Worm (Caenorhabditis elegans) whole organism, L4 larva: ENCODE measurements around the gene F16B4.2.

Source experiments
- D1046.2 ChIP-seq: fragments of 200-800 bp; sonication (Bioruptor generic); IDR thresholded peaks from 2 replicates; pipeline ENCODE4 v1.3.6; 2022; ENCODE audit warnings: missing genetic modification characterization, missing compliant biosample characterization
- F26F4.8 ChIP-seq: fragments of 200-800 bp; sonication (Bioruptor generic); conservative IDR thresholded peaks from 2 replicates; pipeline ENCODE4 v1.3.6; 2022; ENCODE audit warnings: missing genetic modification characterization, missing compliant biosample characterization
- F37D6.2 ChIP-seq: sonication (generic microtip); optimal IDR thresholded peaks from 2 replicates; lab custom pipeline; 2016; ENCODE audit warnings: mild to moderate bottlenecking, missing genetic modification characterization, missing compliant biosample characterization
- T26A8.4 ChIP-seq: fragments of 200-800 bp; sonication (Bioruptor generic); IDR thresholded peaks from 2 replicates; pipeline ENCODE4 v1.3.6; 2022; ENCODE audit warnings: missing genetic modification characterization, missing compliant biosample characterization
- Y75B8A.6 ChIP-seq: fragments of 200-800 bp; sonication (Bioruptor generic); IDR thresholded peaks from 2 replicates; pipeline ENCODE4 v1.3.6; 2022; ENCODE audit warnings: missing genetic modification reagents, missing genetic modification characterization, missing compliant biosample characterization
- ZK337.2 ChIP-seq: fragments of 200-800 bp; sonication (Bioruptor generic); IDR thresholded peaks from 2 replicates; pipeline ENCODE4 v1.3.6; 2022; ENCODE audit warnings: missing genetic modification reagents, missing genetic modification characterization, missing compliant biosample characterization
- aly-2 ChIP-seq: sonication (generic microtip); optimal IDR thresholded peaks from 2 replicates; lab custom pipeline; 2018; ENCODE audit warnings: missing biosample characterization, missing genetic modification characterization
- arid-1 ChIP-seq: fragments of 200-800 bp; sonication (Bioruptor generic); conservative IDR thresholded peaks from 2 replicates; pipeline ENCODE4 v1.3.6; 2022; ENCODE audit warnings: missing genetic modification reagents, missing genetic modification characterization, missing compliant biosample characterization
- ces-1 ChIP-seq: fragments of 150-350 bp; sonication (generic microtip); optimal IDR thresholded peaks from 4 replicates; lab custom pipeline; 2014; ENCODE audit warnings: missing biosample characterization, missing genetic modification reagents, missing genetic modification characterization
- cey-2 ChIP-seq: sonication (generic microtip); optimal IDR thresholded peaks from 3 replicates; lab custom pipeline; 2017; ENCODE audit warnings: missing genetic modification characterization, mild to moderate bottlenecking, missing compliant biosample characterization, antibody characterized with exemption, borderline replicate concordance; ENCODE audit not compliant: insufficient read depth
- daf-16 ChIP-seq, 3 experiments: sonication (generic microtip); optimal IDR thresholded peaks; 2 replicates each; lab custom pipeline; 2016 to 2017; ENCODE audit warnings: missing genetic modification characterization in 3 of 3, missing genetic modification reagents in 3 of 3, mild to moderate bottlenecking in 2 of 3, missing compliant biosample characterization in 2 of 3, missing biosample characterization in 1 of 3, moderate library complexity in 1 of 3
- dmd-6 ChIP-seq: fragments of 200-800 bp; sonication (Bioruptor generic); IDR thresholded peaks from 2 replicates; pipeline ENCODE4 v1.3.6; 2022; ENCODE audit warnings: missing genetic modification reagents, missing genetic modification characterization, missing compliant biosample characterization
- dmd-9 ChIP-seq: fragments of 200-800 bp; sonication (Bioruptor generic); IDR thresholded peaks from 2 replicates; pipeline ENCODE4 v1.3.6; 2022; ENCODE audit warnings: missing genetic modification reagents, missing genetic modification characterization, missing compliant biosample characterization
- duxl-1 ChIP-seq: sonication (generic microtip); optimal IDR thresholded peaks from 2 replicates; lab custom pipeline; 2016; ENCODE audit warnings: mild to moderate bottlenecking, missing genetic modification characterization, moderate library complexity, missing compliant biosample characterization; ENCODE audit not compliant: poor library complexity
- dve-1 ChIP-seq: sonication (generic microtip); optimal IDR thresholded peaks from 2 replicates; lab custom pipeline; 2017; ENCODE audit warnings: antibody characterized with exemption, mild to moderate bottlenecking, missing genetic modification characterization, missing compliant biosample characterization; ENCODE audit not compliant: insufficient read depth
- hlh-11 ChIP-seq: fragments of 200-800 bp; sonication (Bioruptor generic); optimal IDR thresholded peaks from 2 replicates; lab custom pipeline; 2018; ENCODE audit warnings: mild to moderate bottlenecking, missing genetic modification characterization, missing compliant biosample characterization
- hlh-30 ChIP-seq: sonication (generic microtip); optimal IDR thresholded peaks from 2 replicates; lab custom pipeline; 2017; ENCODE audit warnings: antibody characterized with exemption, mild to moderate bottlenecking, missing genetic modification characterization, missing compliant biosample characterization; ENCODE audit not compliant: insufficient read depth
- jun-1 ChIP-seq: fragments of 150-350 bp; optimal IDR thresholded peaks from 2 replicates; lab custom pipeline; 2014; ENCODE audit warnings: missing biosample characterization, missing genetic modification reagents, missing genetic modification characterization
- lin-1 ChIP-seq: fragments of 200-800 bp; sonication (Bioruptor generic); IDR thresholded peaks from 2 replicates; pipeline ENCODE4 v1.3.6; 2022; ENCODE audit warnings: missing genetic modification reagents, missing genetic modification characterization, missing compliant biosample characterization
- lin-15B ChIP-seq: fragments of 150-350 bp; sonication (generic microtip); optimal IDR thresholded peaks from 3 replicates; lab custom pipeline; 2014; ENCODE audit warnings: missing biosample characterization, missing genetic modification characterization
- lsy-2 ChIP-seq, 2 experiments: fragments of 150-350 bp in 1 of 2; sonication (generic microtip) in 1 of 2; optimal IDR thresholded peaks; 2 replicates each; lab custom pipeline; 2014 to 2017; ENCODE audit warnings: missing biosample characterization in 2 of 2, missing genetic modification characterization in 2 of 2
- madf-5 ChIP-seq, 2 experiments: fragments of 200-800 bp; sonication (Bioruptor generic); IDR thresholded peaks; 2 replicates each; pipeline ENCODE4 v1.3.6; 2022; ENCODE audit warnings: missing compliant biosample characterization in 2 of 2, missing genetic modification characterization in 2 of 2
- madf-9 ChIP-seq: fragments of 200-800 bp; sonication (Bioruptor generic); conservative IDR thresholded peaks from 2 replicates; pipeline ENCODE4 v1.3.6; 2022; ENCODE audit warnings: missing genetic modification reagents, missing genetic modification characterization, missing compliant biosample characterization
- mdl-1 ChIP-seq, 2 experiments: fragments of 150-350 bp in 1 of 2; sonication (generic microtip) in 1 of 2; optimal IDR thresholded peaks; 2 replicates each; lab custom pipeline; 2014 to 2017; ENCODE audit warnings: missing biosample characterization in 2 of 2, missing genetic modification characterization in 2 of 2
- mep-1 ChIP-seq: fragments of 150-350 bp; sonication (generic microtip); optimal IDR thresholded peaks from 3 replicates; lab custom pipeline; 2014; ENCODE audit warnings: missing biosample characterization, missing genetic modification characterization
- mxl-2 ChIP-seq: fragments of 200-800 bp; sonication (Bioruptor generic); conservative IDR thresholded peaks from 2 replicates; pipeline ENCODE4 v1.3.6; 2022; ENCODE audit warnings: missing genetic modification reagents, missing genetic modification characterization, missing compliant biosample characterization
- mxl-3 ChIP-seq: fragments of 200-800 bp; sonication (Bioruptor generic); optimal IDR thresholded peaks from 2 replicates; lab custom pipeline; 2018; ENCODE audit warnings: mild to moderate bottlenecking, missing genetic modification characterization, missing compliant biosample characterization
- nhr-102 ChIP-seq: sonication (generic microtip); optimal IDR thresholded peaks from 2 replicates; lab custom pipeline; 2016; ENCODE audit warnings: mild to moderate bottlenecking, missing genetic modification characterization, moderate library complexity, missing compliant biosample characterization
- nhr-111 ChIP-seq: fragments of 200-800 bp; sonication (Bioruptor generic); optimal IDR thresholded peaks from 2 replicates; lab custom pipeline; 2018; ENCODE audit warnings: mild to moderate bottlenecking, missing genetic modification characterization, missing compliant biosample characterization
- nhr-28 ChIP-seq: fragments of 150-350 bp; optimal IDR thresholded peaks from 2 replicates; lab custom pipeline; 2014; ENCODE audit warnings: missing biosample characterization, missing genetic modification characterization
- nhr-42 ChIP-seq: fragments of 200-800 bp; sonication (Bioruptor generic); IDR thresholded peaks from 2 replicates; pipeline ENCODE4 v1.3.6; 2022; ENCODE audit warnings: missing genetic modification characterization, missing compliant biosample characterization
- nhr-48 ChIP-seq: sonication (generic microtip); optimal IDR thresholded peaks from 2 replicates; lab custom pipeline; 2016; ENCODE audit warnings: mild to moderate bottlenecking, missing genetic modification characterization, missing compliant biosample characterization
- nhr-6 ChIP-seq: fragments of 150-350 bp; optimal IDR thresholded peaks from 2 replicates; lab custom pipeline; 2014; ENCODE audit warnings: missing biosample characterization, missing genetic modification characterization
- nhr-77 ChIP-seq: fragments of 150-350 bp; optimal IDR thresholded peaks from 2 replicates; lab custom pipeline; 2014; ENCODE audit warnings: missing biosample characterization, missing genetic modification characterization
- pha-4 ChIP-seq, 2 experiments: fragments of 150-350 bp in 1 of 2; fragments of 200-800 bp in 1 of 2; sonication (Bioruptor generic) in 1 of 2; IDR thresholded peaks in 1 of 2; optimal IDR thresholded peaks in 1 of 2; 2 replicates each; pipeline versions ENCODE4 v1.3.6 to Lab custom; 2014 to 2022; ENCODE audit warnings: missing genetic modification characterization in 2 of 2, missing genetic modification reagents in 2 of 2, missing biosample characterization in 1 of 2, missing compliant biosample characterization in 1 of 2
- php-3 ChIP-seq: fragments of 200-800 bp; sonication (Bioruptor generic); IDR thresholded peaks from 2 replicates; pipeline ENCODE4 v1.3.6; 2022; ENCODE audit warnings: missing genetic modification reagents, missing genetic modification characterization, missing compliant biosample characterization
- pqm-1 ChIP-seq: sonication (generic microtip); optimal IDR thresholded peaks from 2 replicates; lab custom pipeline; 2017; ENCODE audit warnings: missing biosample characterization, missing genetic modification characterization
- spr-1 ChIP-seq: sonication (generic microtip); optimal IDR thresholded peaks from 2 replicates; lab custom pipeline; 2016; ENCODE audit warnings: mild to moderate bottlenecking, missing genetic modification characterization, missing compliant biosample characterization
- tra-1 ChIP-seq: fragments of 200-800 bp; sonication (Bioruptor generic); IDR thresholded peaks from 2 replicates; pipeline ENCODE4 v1.3.6; 2022; ENCODE audit warnings: missing genetic modification reagents, missing genetic modification characterization, missing compliant biosample characterization
- zfp-2 ChIP-seq: sonication (generic microtip); optimal IDR thresholded peaks from 2 replicates; lab custom pipeline; 2016; ENCODE audit warnings: mild to moderate bottlenecking, missing genetic modification characterization, missing compliant biosample characterization
- zfp-3 ChIP-seq: fragments of 200-800 bp; sonication (Bioruptor generic); conservative IDR thresholded peaks from 2 replicates; pipeline ENCODE4 v1.3.6; 2022; ENCODE audit warnings: missing genetic modification reagents, missing genetic modification characterization, missing compliant biosample characterization
- ztf-11 ChIP-seq: fragments of 150-350 bp; optimal IDR thresholded peaks from 2 replicates; lab custom pipeline; 2014; ENCODE audit warnings: missing biosample characterization, missing genetic modification characterization

The F16B4.2 gene

DNA sequence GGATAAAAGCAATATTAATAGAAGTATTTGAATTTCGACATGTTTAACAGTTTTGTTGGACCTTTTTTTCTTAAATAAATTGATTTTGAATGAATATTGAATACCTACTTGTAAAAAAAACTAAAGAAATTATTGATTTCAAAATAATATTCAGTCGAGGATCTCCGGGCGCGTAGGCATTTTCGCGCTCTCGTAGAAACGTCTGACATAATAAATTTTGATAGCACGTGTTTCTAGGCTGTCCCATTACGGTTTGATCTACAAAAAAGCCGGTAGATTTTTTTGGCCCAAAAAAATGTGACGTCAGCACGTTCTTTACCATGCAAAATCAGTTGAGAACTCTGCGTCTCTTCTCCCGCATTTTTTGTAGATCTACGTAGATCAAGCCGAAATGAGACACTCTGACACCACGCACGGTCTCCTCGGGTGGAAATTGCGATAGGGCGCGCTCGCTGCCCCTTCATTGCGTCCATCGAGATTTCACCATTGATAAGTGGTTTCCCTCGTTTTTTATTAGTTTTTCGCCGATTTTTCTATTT, 6.2 kb upstream of the F16B4.2 start:
- TF ChIP-seq dmd-6 (peak; percentile 11; the same call in 1 of the 2 replicates), zfp-3 (peak; percentile 56; the same call in 1 of the 2 replicates), T26A8.4 (GFP tag; lab: Robert Waterston, UW) (peak; percentile 55), zfp-2 (tag; lab: Kevin White, UChicago) (no peak)

DNA sequence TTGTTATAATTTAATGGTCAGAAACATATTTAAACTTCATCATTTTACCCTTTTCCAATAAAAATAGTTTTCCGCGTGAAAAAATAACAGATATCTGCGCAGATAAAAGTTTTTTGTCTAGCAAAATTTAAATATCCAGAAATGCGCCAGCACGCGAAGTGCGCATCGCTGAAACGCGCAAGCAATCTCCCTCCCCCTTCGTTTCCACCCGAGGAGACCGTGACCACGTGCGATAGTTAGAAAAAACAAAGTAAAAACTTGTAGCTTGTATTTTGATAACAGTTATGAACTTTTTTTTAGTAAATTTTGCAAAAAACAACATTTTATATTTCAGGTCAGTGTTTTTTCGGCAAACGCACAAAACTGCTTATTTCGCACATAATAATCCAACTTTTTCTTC, 1.8 kb upstream of the F16B4.2 start:
- TF ChIP-seq dmd-6, result peak; percentile 61
- TF ChIP-seq ZK337.2 (GFP tag; lab: Robert Waterston, UW), result 0 out of 2 replicates have a peak, but pooled peaks have one; percentile 30
- TF ChIP-seq hlh-30 (tag; lab: Kevin White, UChicago), result peak; percentile 19
- TF ChIP-seq dve-1 (tag; lab: Kevin White, UChicago), result peak; percentile 7
- peak; percentile 67; the same call in 1 of the 2 replicates for TF ChIP-seq nhr-42 (GFP tag; lab: Robert Waterston, UW)

DNA sequence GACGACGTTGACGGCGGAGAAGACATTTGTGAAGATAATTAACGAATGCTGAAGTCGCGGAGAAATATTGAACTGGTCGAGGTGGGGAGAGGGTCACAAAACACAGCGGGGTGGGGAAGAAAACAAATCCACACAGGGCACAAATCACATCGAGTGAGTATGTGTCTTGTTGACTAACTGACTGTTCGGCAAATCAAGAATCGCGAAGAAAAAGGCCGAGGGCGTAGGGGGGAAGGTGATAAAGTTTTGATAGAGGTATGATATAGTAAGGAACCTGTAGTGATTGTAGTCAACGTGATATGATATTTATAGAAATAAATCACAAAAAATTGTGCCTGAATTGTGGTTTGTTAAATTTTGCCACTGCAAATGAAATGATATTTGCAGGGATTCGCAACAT, 7.0 kb downstream of the F16B4.2 start, which contains the start of gene nhr-178:
TSS of gene nhr-178 (minus strand) at position 164 of the 400 bp plus-strand sequence.
- TF ChIP-seq nhr-42 (GFP tag; lab: Robert Waterston, UW) (peak; percentile 90), lin-1 (GFP tag; lab: Robert Waterston, UW) (peak; percentile 65), Y75B8A.6 (GFP tag; lab: Robert Waterston, UW) (no peak), duxl-1 (tag; lab: Kevin White, UChicago) (no peak), mdl-1 (tag; optimal IDR thresholded peaks at IDR 0.05; lab: Kevin White, UChicago) (peak in 1 of 2 experiments; percentile 45), dve-1 (tag; lab: Kevin White, UChicago) (peak; percentile 85), mxl-2 (GFP tag; lab: Robert Waterston, UW) (no peak), T26A8.4 (GFP tag; lab: Robert Waterston, UW) (no peak), hlh-30 (tag; lab: Kevin White, UChicago) (peak; percentile 23), pqm-1 (tag; lab: Kevin White, UChicago) (peak; percentile 79), madf-9 (no peak), pha-4 (GFP tag; IDR thresholded peaks at IDR 0.05; lab: Robert Waterston, UW) (no peak), pha-4 (tag; optimal IDR thresholded peaks at IDR 0.05; lab: Kevin White, UChicago) (no peak), dmd-6 (peak; percentile 93), nhr-48 (tag; lab: Kevin White, UChicago) (peak; percentile 59), F26F4.8 (GFP tag; lab: Robert Waterston, UW) (no peak), nhr-77 (peak; percentile 99), hlh-11 (peak; percentile 88), mep-1 (peak; percentile 33), php-3 (GFP tag; lab: Robert Waterston, UW) (peak; percentile 80), cey-2 (tag; lab: Kevin White, UChicago) (no peak), D1046.2 (no peak), arid-1 (no peak), lsy-2 (tag; optimal IDR thresholded peaks at IDR 0.05; lab: Kevin White, UChicago) (peak in 1 of 2 experiments; percentile 28), nhr-28 (tag; lab: Kevin White, UChicago) (peak; percentile 100), daf-16 (GFP tag; optimal IDR thresholded peaks at IDR 0.05; lab: Kevin White, UChicago) (no peak), daf-16 (tag; optimal IDR thresholded peaks at IDR 0.05; lab: Kevin White, UChicago) (peak; percentile 95), nhr-102 (tag; lab: Kevin White, UChicago) (peak; percentile 96), tra-1 (GFP tag; lab: Robert Waterston, UW) (peak; percentile 60; the same call in 1 of the 2 replicates), mxl-3 (GFP tag; lab: Kevin White, UChicago) (peak; percentile 49)

DNA sequence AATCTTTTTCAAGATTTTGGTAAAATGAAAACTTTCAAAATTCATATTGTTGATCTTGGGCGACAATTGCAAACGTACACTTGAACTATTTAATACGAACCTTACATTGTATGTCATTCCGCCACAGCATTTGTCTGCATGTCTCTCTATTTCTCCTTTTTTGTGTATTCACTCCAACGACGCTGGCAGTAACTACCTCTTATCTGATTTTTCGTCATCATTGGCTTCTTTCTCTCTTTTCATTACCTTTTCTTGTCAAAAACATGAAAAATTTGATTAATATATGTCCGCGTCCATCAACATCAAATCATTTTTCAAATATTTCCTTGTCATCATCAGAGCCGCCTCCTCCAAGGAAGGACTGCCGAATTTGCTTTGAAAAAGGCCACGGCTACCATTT, 9.3 kb downstream of the F16B4.2 start, which contains the start of gene nhr-177:
TSS of gene nhr-177 (plus strand) at position 167 of the 400 bp plus-strand sequence.
- TF ChIP-seq mxl-3 (GFP tag; lab: Kevin White, UChicago), result peak; percentile 15
- no peak for TF ChIP-seq dmd-9 (GFP tag; lab: Robert Waterston, UW)
- TF ChIP-seq F37D6.2, result no peak
- no peak for TF ChIP-seq nhr-111 (GFP tag; lab: Kevin White, UChicago)
- TF ChIP-seq lin-15B (tag; lab: Kevin White, UChicago), result no peak
- TF ChIP-seq ces-1 (GFP tag; lab: Kevin White, UChicago), result no peak
- peak; percentile 53 for TF ChIP-seq pqm-1 (tag; lab: Kevin White, UChicago)
- TF ChIP-seq spr-1 (tag; lab: Kevin White, UChicago), result no peak
- peak; percentile 51 for TF ChIP-seq hlh-11
- no peak for TF ChIP-seq aly-2 (tag; lab: Kevin White, UChicago)
- TF ChIP-seq D1046.2, result no peak
- TF ChIP-seq jun-1 (tag; lab: Kevin White, UChicago), result no peak
- TF ChIP-seq nhr-102 (tag; lab: Kevin White, UChicago), result peak; percentile 36
- TF ChIP-seq nhr-6 (tag; lab: Kevin White, UChicago), result no peak
- TF ChIP-seq php-3 (GFP tag; lab: Robert Waterston, UW), result peak; percentile 56; the same call in 1 of the 2 replicates
- TF ChIP-seq ztf-11 (tag; lab: Kevin White, UChicago), result no peak
- TF ChIP-seq madf-5 (GFP tag; IDR thresholded peaks at IDR 0.05; lab: Robert Waterston, UW), result no peak
